Worm (Caenorhabditis elegans): ENCODE results near the gene rpl-34.

DNA sequence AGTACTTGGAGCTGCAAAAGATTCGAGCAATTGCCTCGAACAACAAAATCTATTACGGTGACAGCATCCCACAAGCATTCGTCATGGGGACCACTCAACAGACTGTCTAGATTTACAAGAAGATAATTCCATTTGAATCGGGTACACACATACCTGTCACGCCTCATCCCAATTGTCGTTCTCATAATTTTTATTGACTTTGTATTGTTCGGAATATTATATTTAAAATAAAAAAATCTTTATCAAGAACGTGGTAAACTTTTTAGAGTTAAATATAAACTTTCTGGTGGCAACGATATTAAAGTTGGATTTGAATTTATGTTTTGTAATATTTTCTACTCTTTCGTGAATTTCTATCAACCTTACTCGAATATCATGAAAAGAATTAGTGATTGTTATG, 20.4 kb downstream of the rpl-34 start, which contains the start of gene C42C1.9:
- TF ChIP-seq T22C8.4 (GFP tag; IDR thresholded peaks at IDR 0.05) (no peak), ref-1 (GFP tag; conservative IDR thresholded peaks at IDR 0.05) (no peak), med-1 (GFP tag; optimal IDR thresholded peaks at IDR 0.05; ENCODE audit: insufficient read depth) (no peak), ztf-29 (GFP tag; IDR thresholded peaks at IDR 0.05) (no peak), ztf-23 (GFP tag; IDR thresholded peaks at IDR 0.05) (no peak), flt-1 (GFP tag; IDR thresholded peaks at IDR 0.05) (no peak), klf-2 (GFP tag; conservative IDR thresholded peaks at IDR 0.05) (no peak), tab-1 (GFP tag; IDR thresholded peaks at IDR 0.05) (no peak)

Data from whole organism, midembryonic.